Fruit fly (Drosophila melanogaster): ENCODE measurements around the gene Nepl17.

- TF ChIP-seq CG8478 (optimal IDR thresholded peaks at IDR 0.05) (no peak), usp (GFP tag; optimal IDR thresholded peaks at IDR 0.05) (no peak)
These were observed 2.3 kb upstream of the Nepl17 start for dm6 chr3R:28870364-28870763.
